Fruit fly (Drosophila melanogaster): ENCODE measurements around the gene Taf10b.

Taf10b gene

dm6 chr2L:2751904-2752459 lies 15.7 kb downstream of the Taf10b start, which contains the start of gene Bacc (continued):
- TF ChIP-seq crol (GFP tag; IDR thresholded peaks at IDR 0.05) (no peak), CHES-1-like (GFP tag; optimal IDR thresholded peaks at IDR 0.05) (peak; percentile 92), Dfd (GFP tag; optimal IDR thresholded peaks at IDR 0.05) (peak in 1 of 2 experiments; percentile 61), Taf1 (GFP tag; IDR thresholded peaks at IDR 0.05) (no peak), ken (GFP tag; IDR thresholded peaks at IDR 0.05) (no peak), nerfin-1 (tag; optimal IDR thresholded peaks at IDR 0.05) (peak; percentile 67), CG10274 (GFP tag; optimal IDR thresholded peaks at IDR 0.05) (peak; percentile 86), CG14441 (GFP tag; IDR thresholded peaks at IDR 0.05) (no peak), Kr (GFP tag; optimal IDR thresholded peaks at IDR 0.05) (no peak), D (optimal IDR thresholded peaks at IDR 0.05) (no peak), D (GFP tag; optimal IDR thresholded peaks at IDR 0.05) (peak; percentile 90), row (GFP tag; IDR thresholded peaks at IDR 0.05) (no peak), CG33557 (GFP tag; optimal IDR thresholded peaks at IDR 0.05) (peak; percentile 38), slp2 (GFP tag; optimal IDR thresholded peaks at IDR 0.05) (peak; percentile 83), wdn (GFP tag; IDR thresholded peaks at IDR 0.05) (no peak), Dref (GFP tag; IDR thresholded peaks at IDR 0.05) (no peak), CG12299 (tag; optimal IDR thresholded peaks at IDR 0.05) (peak; percentile 86), Elba2 (GFP tag; optimal IDR thresholded peaks at IDR 0.05) (no peak), CG4404 (GFP tag; IDR thresholded peaks at IDR 0.05) (no peak), ttk (GFP tag; IDR thresholded peaks at IDR 0.05) (no peak), CG6689 (GFP tag; IDR thresholded peaks at IDR 0.05) (no peak), Nf-YB (GFP tag; optimal IDR thresholded peaks at IDR 0.05) (peak; percentile 61), CG12659 (GFP tag; optimal IDR thresholded peaks at IDR 0.05) (peak; percentile 95), HLH4C (GFP tag; IDR thresholded peaks at IDR 0.05; ENCODE audit: partially characterized antibody) (no peak), CG7928 (GFP tag; optimal IDR thresholded peaks at IDR 0.05) (peak; percentile 16), scrt (GFP tag; optimal IDR thresholded peaks at IDR 0.05) (peak; percentile 84), Ets97D (GFP tag; optimal IDR thresholded peaks at IDR 0.05) (no peak), Poxn (GFP tag; IDR thresholded peaks at IDR 0.05) (no peak), org-1 (GFP tag; optimal IDR thresholded peaks at IDR 0.05) (peak; percentile 92), HLHmδ (GFP tag; optimal IDR thresholded peaks at IDR 0.05) (peak; percentile 90), ind (GFP tag; optimal IDR thresholded peaks at IDR 0.05) (peak; percentile 89), caup (GFP tag; optimal IDR thresholded peaks at IDR 0.05; ENCODE audit: severe bottlenecking) (peak; percentile 87), Hmx (GFP tag; optimal IDR thresholded peaks at IDR 0.05) (peak; percentile 88), CG30431 (GFP tag; optimal IDR thresholded peaks at IDR 0.05) (peak; percentile 84), Bteb2 (GFP tag; optimal IDR thresholded peaks at IDR 0.05) (peak; percentile 86), CG12219 (GFP tag; optimal IDR thresholded peaks at IDR 0.05) (peak; percentile 84), NFAT (GFP tag; IDR thresholded peaks at IDR 0.05) (no peak), jing (GFP tag; optimal IDR thresholded peaks at IDR 0.05) (peak; percentile 73), Drgx (GFP tag; IDR thresholded peaks at IDR 0.05) (no peak), CG12236 (GFP tag; optimal IDR thresholded peaks at IDR 0.05) (peak; percentile 81), TFAM (GFP tag; optimal IDR thresholded peaks at IDR 0.05) (peak; percentile 38), sim (GFP tag; IDR thresholded peaks at IDR 0.05) (no peak), gro (GFP tag; optimal IDR thresholded peaks at IDR 0.05) (peak; percentile 89), stwl (tag; optimal IDR thresholded peaks at IDR 0.05) (no peak), schlank (tag; optimal IDR thresholded peaks at IDR 0.05) (peak; percentile 77), CG9215 (GFP tag; IDR thresholded peaks at IDR 0.05) (no peak), dpn (GFP tag; optimal IDR thresholded peaks at IDR 0.05) (peak; percentile 87 to 91), lilli (GFP tag; optimal IDR thresholded peaks at IDR 0.05) (peak; percentile 90), CG34422 (GFP tag; IDR thresholded peaks at IDR 0.05) (no peak), insv (GFP tag; optimal IDR thresholded peaks at IDR 0.05) (peak in 1 of 2 experiments; percentile 7), Meics (GFP tag; optimal IDR thresholded peaks at IDR 0.05) (peak; percentile 94), seq (GFP tag; IDR thresholded peaks at IDR 0.05) (no peak)

All from whole organism, embryonic.